Fruit fly (Drosophila melanogaster) whole organism, prepupa: ENCODE results near the gene Tps1.
A peak's percentile ranks its signal among the peaks of the same experiment; 100 is the strongest.

Experiments used
- Blimp-1 ChIP-seq: fragments of 200-800 bp; sonication (Bioruptor generic); optimal IDR thresholded peaks from 3 replicates; lab custom pipeline; 2017; ENCODE audit warnings: missing biosample characterization, missing genetic modification characterization, mild to moderate bottlenecking, moderate library complexity, missing genetic modification reagents
- CG10631 ChIP-seq: fragments of 200-800 bp; sonication (Bioruptor generic); optimal IDR thresholded peaks from 2 replicates; lab custom pipeline; 2016; ENCODE audit warnings: missing biosample characterization, missing genetic modification characterization
- CG10669 ChIP-seq: fragments of 200-800 bp; sonication (Bioruptor generic); optimal IDR thresholded peaks from 3 replicates; lab custom pipeline; 2018; ENCODE audit warnings: missing biosample characterization, mild to moderate bottlenecking, missing genetic modification characterization, moderate library complexity
- CG11762 ChIP-seq: fragments of 200-800 bp; sonication (Bioruptor generic); optimal IDR thresholded peaks from 3 replicates; lab custom pipeline; 2016; ENCODE audit warnings: missing biosample characterization, missing genetic modification characterization; ENCODE audit not compliant: insufficient read depth
- CG15336 ChIP-seq: fragments of 200-800 bp; sonication (Bioruptor generic); IDR thresholded peaks from 2 replicates; pipeline ENCODE4 v1.3.6; 2022; ENCODE audit warnings: missing biosample characterization, missing genetic modification characterization
- CG1621 ChIP-seq: fragments of 200-800 bp; sonication (Bioruptor generic); optimal IDR thresholded peaks from 3 replicates; lab custom pipeline; 2018; ENCODE audit warnings: missing biosample characterization, mild to moderate bottlenecking, missing genetic modification characterization
- CG16779 ChIP-seq: fragments of 200-800 bp; sonication (Bioruptor generic); optimal IDR thresholded peaks from 3 replicates; lab custom pipeline; 2017; ENCODE audit warnings: missing biosample characterization, mild to moderate bottlenecking, missing genetic modification characterization
- CG3032 ChIP-seq: fragments of 200-800 bp; optimal IDR thresholded peaks from 2 replicates; lab custom pipeline; 2019; ENCODE audit warnings: missing biosample characterization, mild to moderate bottlenecking, missing genetic modification characterization, moderate library complexity
- CG34406 ChIP-seq: fragments of 200-800 bp; sonication (Bioruptor generic); optimal IDR thresholded peaks from 3 replicates; lab custom pipeline; 2016; ENCODE audit warnings: missing biosample characterization, missing genetic modification characterization
- CG3919 ChIP-seq: fragments of 200-800 bp; sonication (Bioruptor generic); optimal IDR thresholded peaks from 3 replicates; lab custom pipeline; 2016; ENCODE audit warnings: missing biosample characterization, missing genetic modification characterization
- CG4318 ChIP-seq: fragments of 200-800 bp; sonication (Bioruptor generic); optimal IDR thresholded peaks from 3 replicates; lab custom pipeline; 2017; ENCODE audit warnings: missing biosample characterization, mild to moderate bottlenecking, missing genetic modification characterization
- CG6163 ChIP-seq: fragments of 200-800 bp; sonication (Bioruptor generic); IDR thresholded peaks from 3 replicates; pipeline ENCODE4 v1.3.6; 2022; ENCODE audit warnings: missing biosample characterization, missing genetic modification characterization
- CG6276 ChIP-seq: fragments of 200-800 bp; sonication (Bioruptor generic); optimal IDR thresholded peaks from 2 replicates; lab custom pipeline; 2017; ENCODE audit warnings: missing biosample characterization, mild to moderate bottlenecking, missing genetic modification characterization
- CG6792 ChIP-seq: fragments of 200-800 bp; sonication (Bioruptor generic); optimal IDR thresholded peaks from 3 replicates; lab custom pipeline; 2016; ENCODE audit warnings: missing biosample characterization, missing genetic modification characterization
- CG7368 ChIP-seq: fragments of 200-800 bp; sonication (Bioruptor generic); optimal IDR thresholded peaks from 3 replicates; lab custom pipeline; 2016; ENCODE audit warnings: missing biosample characterization, missing genetic modification characterization
- CG8319 ChIP-seq: fragments of 200-800 bp; sonication (Bioruptor generic); optimal IDR thresholded peaks from 3 replicates; lab custom pipeline; 2016; ENCODE audit warnings: missing biosample characterization, missing genetic modification characterization
- CG8632 ChIP-seq: fragments of 200-800 bp; sonication (Bioruptor generic); optimal IDR thresholded peaks from 3 replicates; lab custom pipeline; 2016; ENCODE audit warnings: missing biosample characterization, missing genetic modification characterization
- CG9139 ChIP-seq: fragments of 200-800 bp; sonication (Bioruptor generic); optimal IDR thresholded peaks from 3 replicates; lab custom pipeline; 2017; ENCODE audit warnings: missing biosample characterization, mild to moderate bottlenecking, missing genetic modification characterization
- Eip78C ChIP-seq: fragments of 200-800 bp; sonication (Bioruptor generic); peaks from one replicate; lab custom pipeline; 2016; ENCODE audit warnings: missing biosample characterization, missing genetic modification characterization
- Ets21C ChIP-seq: fragments of 200-800 bp; sonication (Bioruptor generic); optimal IDR thresholded peaks from 3 replicates; lab custom pipeline; 2016; ENCODE audit warnings: missing biosample characterization, missing genetic modification characterization
- Ets96B ChIP-seq: fragments of 200-800 bp; optimal IDR thresholded peaks from 2 replicates; lab custom pipeline; 2019; ENCODE audit warnings: missing biosample characterization, mild to moderate bottlenecking, missing genetic modification characterization, moderate library complexity
- Gug ChIP-seq: fragments of 200-800 bp; sonication (Bioruptor generic); IDR thresholded peaks from 2 replicates; pipeline ENCODE4 v1.3.6; 2022; ENCODE audit warnings: missing biosample characterization, missing genetic modification characterization
- Hr39 ChIP-seq: fragments of 200-800 bp; sonication (Bioruptor generic); optimal IDR thresholded peaks from 2 replicates; lab custom pipeline; 2016; ENCODE audit warnings: missing biosample characterization, missing genetic modification characterization
- Hr4 ChIP-seq: fragments of 200-800 bp; sonication (Bioruptor generic); optimal IDR thresholded peaks from 3 replicates; lab custom pipeline; 2016; ENCODE audit warnings: missing biosample characterization, missing genetic modification characterization
- Met ChIP-seq: fragments of 200-800 bp; sonication (Bioruptor generic); optimal IDR thresholded peaks from 3 replicates; lab custom pipeline; 2016; ENCODE audit warnings: missing biosample characterization, missing genetic modification characterization
- Smox ChIP-seq: fragments of 200-800 bp; sonication (Bioruptor generic); optimal IDR thresholded peaks from 3 replicates; lab custom pipeline; 2016; ENCODE audit warnings: missing biosample characterization, missing genetic modification characterization
- Sox102F ChIP-seq: fragments of 200-800 bp; sonication (Bioruptor generic); optimal IDR thresholded peaks from 2 replicates; lab custom pipeline; 2016; ENCODE audit warnings: missing biosample characterization, mild to moderate bottlenecking, missing genetic modification characterization
- Sox15 ChIP-seq: fragments of 200-800 bp; sonication (Bioruptor generic); optimal IDR thresholded peaks from 3 replicates; lab custom pipeline; 2016; ENCODE audit warnings: missing biosample characterization, missing genetic modification characterization
- achi ChIP-seq: fragments of 200-800 bp; sonication (Bioruptor generic); optimal IDR thresholded peaks from 3 replicates; lab custom pipeline; 2016; ENCODE audit warnings: missing biosample characterization, missing genetic modification characterization
- acj6 ChIP-seq: fragments of 200-800 bp; sonication (Bioruptor generic); optimal IDR thresholded peaks from 3 replicates; lab custom pipeline; 2016; ENCODE audit warnings: missing biosample characterization, missing genetic modification characterization
- cyc ChIP-seq: fragments of 200-800 bp; sonication (Bioruptor generic); optimal IDR thresholded peaks from 3 replicates; lab custom pipeline; 2016; ENCODE audit warnings: missing biosample characterization, missing genetic modification characterization
- dsx ChIP-seq: fragments of 200-800 bp; optimal IDR thresholded peaks from 3 replicates; lab custom pipeline; 2019; ENCODE audit warnings: missing biosample characterization, mild to moderate bottlenecking, missing genetic modification characterization, moderate library complexity; ENCODE audit not compliant: poor library complexity, severe bottlenecking
- eg ChIP-seq: fragments of 200-800 bp; sonication (Bioruptor generic); IDR thresholded peaks from 3 replicates; pipeline ENCODE4 v1.3.6; 2022; ENCODE audit warnings: missing biosample characterization, missing genetic modification characterization
- esn ChIP-seq: fragments of 200-800 bp; sonication (Bioruptor generic); optimal IDR thresholded peaks from 2 replicates; lab custom pipeline; 2016; ENCODE audit warnings: missing biosample characterization, mild to moderate bottlenecking, missing genetic modification characterization, moderate library complexity
- fd85E ChIP-seq: fragments of 200-800 bp; sonication (Bioruptor generic); optimal IDR thresholded peaks from 3 replicates; lab custom pipeline; 2016; ENCODE audit warnings: missing biosample characterization, missing genetic modification characterization
- fkh ChIP-seq: fragments of 200-800 bp; sonication (Bioruptor generic); optimal IDR thresholded peaks from 3 replicates; lab custom pipeline; 2017; ENCODE audit warnings: missing biosample characterization, mild to moderate bottlenecking, missing genetic modification characterization, moderate library complexity
- net ChIP-seq: fragments of 200-800 bp; sonication (Bioruptor generic); optimal IDR thresholded peaks from 3 replicates; lab custom pipeline; 2016; ENCODE audit warnings: missing biosample characterization, missing genetic modification characterization
- salr ChIP-seq, 2 experiments: fragments of 200-800 bp; sonication (Bioruptor generic); optimal IDR thresholded peaks; 3 replicates each; lab custom pipeline; 2016 to 2018; ENCODE audit warnings: missing biosample characterization in 2 of 2, missing genetic modification characterization in 2 of 2, mild to moderate bottlenecking in 1 of 2
- spab ChIP-seq: fragments of 200-800 bp; sonication (Bioruptor generic); optimal IDR thresholded peaks from 2 replicates; lab custom pipeline; 2017; ENCODE audit warnings: missing biosample characterization, mild to moderate bottlenecking, missing genetic modification characterization, missing genetic modification reagents
- ss ChIP-seq, 2 experiments: fragments of 200-800 bp; sonication (Bioruptor generic); optimal IDR thresholded peaks; 2 replicates in 1 of 2; 3 replicates in 1 of 2; lab custom pipeline; 2017 to 2018; ENCODE audit warnings: mild to moderate bottlenecking in 2 of 2, missing biosample characterization in 2 of 2, missing genetic modification characterization in 2 of 2, moderate library complexity in 1 of 2
- svp ChIP-seq: fragments of 200-800 bp; sonication (Bioruptor generic); peaks from one replicate; lab custom pipeline; 2016; ENCODE audit warnings: missing biosample characterization, missing genetic modification characterization
- topi ChIP-seq: fragments of 200-800 bp; sonication (Bioruptor generic); optimal IDR thresholded peaks from 3 replicates; lab custom pipeline; 2016; ENCODE audit warnings: missing biosample characterization, missing genetic modification characterization
- vri ChIP-seq: fragments of 200-800 bp; sonication (Bioruptor generic); optimal IDR thresholded peaks from 3 replicates; lab custom pipeline; 2016; ENCODE audit warnings: missing biosample characterization, mild to moderate bottlenecking, missing genetic modification characterization

Tps1 gene

dm6 chr2L:4403013-4403604 lies 15.0 kb downstream of the Tps1 start, which contains the start of gene Dim1:
TSS of gene Dim1 (plus strand) at chr2L:4403251.
- TF ChIP-seq cyc (GFP tag; lab: Kevin White, UChicago) (no peak), spab (GFP tag; lab: Kevin White, UChicago) (no peak), CG15336 (no peak), CG6792 (no peak), CG3032 (no peak), Sox102F (GFP tag; lab: Kevin White, UChicago) (no peak), Hr4 (GFP tag; lab: Kevin White, UChicago) (no peak), Eip78C (GFP tag; lab: Kevin White, UChicago) (no peak), CG6276 (no peak), acj6 (no peak), CG11762 (GFP tag; lab: Kevin White, UChicago) (no peak), vri (no peak), CG9139 (peak; percentile 43), achi (GFP tag; lab: Kevin White, UChicago) (peak; percentile 40), fkh (GFP tag; lab: Kevin White, UChicago) (no peak), eg (GFP tag; lab: Robert Waterston, UW) (no peak), CG8319 (GFP tag; lab: Kevin White, UChicago) (no peak), Ets21C (GFP tag; lab: Kevin White, UChicago) (no peak), svp (no peak), fd85E (GFP tag; lab: Kevin White, UChicago) (no peak), CG34406 (GFP tag; lab: Kevin White, UChicago) (peak; percentile 59), Smox (GFP tag; lab: Kevin White, UChicago) (no peak), CG1621 (tag; lab: Kevin White, UChicago) (no peak), ss (GFP tag; optimal IDR thresholded peaks at IDR 0.05; lab: Kevin White, UChicago) (no peak), CG6163 (peak; percentile 61), Hr39 (GFP tag; lab: Kevin White, UChicago) (no peak), esn (GFP tag; lab: Kevin White, UChicago) (no peak), CG10669 (GFP tag; lab: Kevin White, UChicago) (no peak), CG8632 (GFP tag; lab: Kevin White, UChicago) (no peak), dsx (GFP tag; lab: Kevin White, UChicago) (no peak), CG3919 (no peak), topi (GFP tag; lab: Kevin White, UChicago) (no peak), Met (GFP tag; lab: Kevin White, UChicago) (no peak), CG10631 (GFP tag; lab: Kevin White, UChicago) (no peak)

DNA sequence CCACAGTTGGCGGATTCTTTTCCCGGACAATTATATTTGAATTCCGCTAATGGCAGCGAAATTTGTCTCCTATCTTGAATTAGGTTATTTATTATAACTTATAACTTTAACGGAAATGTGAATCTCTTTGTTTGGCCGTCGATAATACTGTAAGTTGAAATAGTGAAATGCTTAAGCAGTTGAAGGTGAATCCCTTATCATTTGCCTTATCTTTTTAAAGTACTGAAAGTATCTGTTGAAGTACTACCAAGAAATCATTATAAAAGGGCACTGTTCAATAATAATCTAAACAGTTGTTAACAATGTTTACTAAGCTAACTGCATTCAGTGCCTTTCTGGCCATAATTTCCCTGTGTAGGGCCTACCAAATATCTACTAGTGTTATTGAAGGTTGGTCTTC lies 22.7 kb downstream of the Tps1 start, which contains the start of gene CG43055:
CG43055 (plus strand) TSS at position 301 of the 400 bp plus-strand sequence.
- TF ChIP-seq eg (GFP tag; lab: Robert Waterston, UW) (no peak), cyc (GFP tag; lab: Kevin White, UChicago) (no peak), Hr39 (GFP tag; lab: Kevin White, UChicago) (no peak), CG10669 (GFP tag; lab: Kevin White, UChicago) (no peak), CG3919 (no peak), fkh (GFP tag; lab: Kevin White, UChicago) (no peak), net (GFP tag; lab: Kevin White, UChicago) (no peak)
- TF ChIP-seq, all 60 proteins: peak for 0

- no peak for TF ChIP-seq CG3919
- TF ChIP-seq Blimp-1 (GFP tag; lab: Kevin White, UChicago) = no peak
- no peak for TF ChIP-seq Ets96B (tag; lab: Kevin White, UChicago)
- TF ChIP-seq CG16779 (tag; lab: Kevin White, UChicago) = no peak
- TF ChIP-seq CG3032 = no peak
- TF ChIP-seq CG6163 = no peak
- no peak for TF ChIP-seq CG4318
- no peak for TF ChIP-seq dsx (GFP tag; lab: Kevin White, UChicago)
- TF ChIP-seq CG7368 (GFP tag; lab: Kevin White, UChicago) = no peak
- TF ChIP-seq Sox15 = no peak
- no peak for TF ChIP-seq cyc (GFP tag; lab: Kevin White, UChicago)
- TF ChIP-seq salr (GFP tag; optimal IDR thresholded peaks at IDR 0.05; lab: Kevin White, UChicago) = no peak
- no peak for TF ChIP-seq CG10669 (GFP tag; lab: Kevin White, UChicago)
- no peak for TF ChIP-seq CG8632 (GFP tag; lab: Kevin White, UChicago)
- no peak for TF ChIP-seq eg (GFP tag; lab: Robert Waterston, UW)
- no peak for TF ChIP-seq Smox (GFP tag; lab: Kevin White, UChicago)
- TF ChIP-seq vri = no peak
- no peak for TF ChIP-seq Gug
- TF ChIP-seq topi (GFP tag; lab: Kevin White, UChicago) = no peak
- TF ChIP-seq spab (GFP tag; lab: Kevin White, UChicago) = no peak
Measured at dm6 chr2L:4414059-4414458, 25.9 kb downstream of the Tps1 start.
